Worm (Caenorhabditis elegans): Measurements from ENCODE around the gene pho-8.

DNA sequence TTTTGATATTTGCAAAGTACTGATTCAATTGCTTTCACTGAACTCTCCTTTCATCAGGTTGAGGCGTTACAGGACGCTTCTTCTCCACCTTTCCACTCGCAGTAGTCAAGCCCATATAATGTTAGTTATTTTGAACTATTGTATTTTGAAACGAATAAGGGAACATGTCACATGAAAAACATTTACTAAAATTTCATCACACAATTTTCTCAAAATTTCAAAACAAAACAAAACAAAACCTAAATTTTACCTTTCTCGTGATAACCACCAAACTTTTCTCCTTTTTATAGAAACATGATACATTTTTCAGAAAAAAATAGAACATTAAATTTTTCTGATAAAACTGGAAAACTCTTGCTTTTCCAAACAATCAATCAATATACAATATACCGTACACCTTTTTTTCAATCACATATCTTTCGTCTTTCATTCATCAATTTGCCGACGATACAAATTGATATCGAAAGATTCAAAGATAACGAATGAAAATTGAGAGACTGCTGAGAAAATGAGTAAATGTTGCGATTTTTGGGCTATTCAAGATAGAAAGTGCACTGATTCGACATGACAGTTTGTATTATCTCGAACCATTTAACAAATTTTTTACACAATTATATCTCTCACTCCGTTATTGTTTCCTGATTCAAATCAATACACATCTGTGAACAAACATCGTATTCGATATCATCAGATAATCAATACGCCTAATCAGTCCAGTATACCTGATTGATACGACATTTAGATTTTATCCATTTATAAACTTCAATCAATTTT, 32.2 kb upstream of the pho-8 start:
- TF ChIP-seq Y53G8AR.9 (GFP tag; conservative IDR thresholded peaks at IDR 0.05) (no peak), sea-2 (GFP tag; IDR thresholded peaks at IDR 0.05) (no peak), T26A5.8 (tag; optimal IDR thresholded peaks at IDR 0.05) (no peak), ceh-27 (GFP tag; optimal IDR thresholded peaks at IDR 0.05) (no peak), snpc-4 (GFP tag; optimal IDR thresholded peaks at IDR 0.05) (no peak), snpc-4 (tag; optimal IDR thresholded peaks at IDR 0.05) (no peak), ceh-79 (tag; optimal IDR thresholded peaks at IDR 0.05) (no peak), nfya-1 (tag; optimal IDR thresholded peaks at IDR 0.05; ENCODE audit: borderline replicate concordance, insufficient read depth) (no peak), pha-4 (tag; optimal IDR thresholded peaks at IDR 0.05) (no peak), zim-3 (tag; optimal IDR thresholded peaks at IDR 0.05) (no peak), him-1 (tag; optimal IDR thresholded peaks at IDR 0.05) (no peak), F10E7.11 (tag; optimal IDR thresholded peaks at IDR 0.05) (no peak)
